Fruit fly (Drosophila melanogaster) whole organism, embryonic: Measurements from ENCODE around the gene CG17764.

Experiments
- Asciz ChIP-seq: fragments of 200-800 bp; sonication (Bioruptor generic); optimal IDR thresholded peaks from 2 replicates; lab custom pipeline; 2017; ENCODE audit warnings: missing biosample characterization, mild to moderate bottlenecking, missing genetic modification characterization, missing genetic modification reagents
- CG11696 ChIP-seq: fragments of 200-800 bp; sonication (Bioruptor generic); IDR thresholded peaks from 2 replicates; pipeline ENCODE4 v1.3.6; 2022; ENCODE audit warnings: missing biosample characterization, missing genetic modification characterization
- CG18764 ChIP-seq: fragments of 200-800 bp; sonication (Bioruptor generic); optimal IDR thresholded peaks from 3 replicates; lab custom pipeline; 2016; ENCODE audit warnings: missing biosample characterization, missing genetic modification characterization
- CG8359 ChIP-seq: fragments of 200-800 bp; sonication (Bioruptor generic); optimal IDR thresholded peaks from 2 replicates; lab custom pipeline; 2017; ENCODE audit warnings: missing biosample characterization, mild to moderate bottlenecking, missing genetic modification characterization, borderline replicate concordance
- Myb ChIP-seq: fragments of 200-800 bp; sonication (Bioruptor generic); optimal IDR thresholded peaks from 2 replicates; lab custom pipeline; 2016; ENCODE audit warnings: missing biosample characterization, missing genetic modification characterization
- Oli ChIP-seq: fragments of 200-800 bp; sonication (Bioruptor generic); optimal IDR thresholded peaks from 2 replicates; lab custom pipeline; 2018; ENCODE audit warnings: missing biosample characterization, mild to moderate bottlenecking, missing genetic modification characterization, moderate library complexity
- TFAM ChIP-seq: fragments of 200-800 bp; sonication (Bioruptor generic); optimal IDR thresholded peaks from 2 replicates; lab custom pipeline; 2017; ENCODE audit warnings: missing biosample characterization, missing genetic modification characterization, inconsistent platforms
- ci ChIP-seq: fragments of 200-800 bp; sonication (Bioruptor generic); IDR thresholded peaks from 3 replicates; pipeline ENCODE4 v1.3.6; 2022; ENCODE audit warnings: missing biosample characterization, missing genetic modification characterization
- fru ChIP-seq: fragments of >200 bp; optimal IDR thresholded peaks from 2 replicates; lab custom pipeline; 2017
- ken ChIP-seq: fragments of 200-800 bp; sonication (Bioruptor generic); IDR thresholded peaks from 3 replicates; pipeline ENCODE4 v1.3.6; 2022; ENCODE audit warnings: missing biosample characterization, missing genetic modification characterization
- odd ChIP-seq: fragments of 200-800 bp; sonication (Bioruptor generic); optimal IDR thresholded peaks from 2 replicates; lab custom pipeline; 2017; ENCODE audit warnings: missing biosample characterization, mild to moderate bottlenecking, missing genetic modification characterization
- pan ChIP-seq, 4 experiments: fragments of >200 bp in 3 of 4; fragments of 200-800 bp in 1 of 4; sonication (Bioruptor generic) in 1 of 4; optimal IDR thresholded peaks in 3 of 4; IDR thresholded peaks in 1 of 4; 2 replicates each; pipeline versions ENCODE4 v1.3.6 to Lab custom; 2017 to 2022; ENCODE audit warnings: missing biosample characterization in 2 of 4, missing genetic modification characterization in 2 of 4, mixed read lengths in 1 of 4
- peb ChIP-seq: fragments of 200-800 bp; sonication (Bioruptor generic); IDR thresholded peaks from 2 replicates; pipeline ENCODE4 v1.3.6; 2022; ENCODE audit warnings: missing biosample characterization, missing genetic modification characterization

- TF ChIP-seq Myb (GFP tag; lab: Kevin White, UChicago): no peak
- no peak for TF ChIP-seq pan (optimal IDR thresholded peaks at IDR 0.05; lab: Kevin White, UChicago)
- TF ChIP-seq pan (GFP tag; optimal IDR thresholded peaks at IDR 0.05 in 1 of 2, IDR thresholded peaks at IDR 0.05 in 1 of 2): no peak
- no peak for TF ChIP-seq fru (lab: Kevin White, UChicago)
- TF ChIP-seq ken: no peak
- TF ChIP-seq Oli: no peak
- TF ChIP-seq peb: no peak
- TF ChIP-seq TFAM (GFP tag; lab: Kevin White, UChicago): no peak
- TF ChIP-seq Asciz: no peak
- no peak for TF ChIP-seq ci (GFP tag; lab: Robert Waterston, UW)
- no peak for TF ChIP-seq CG8359 (GFP tag; lab: Kevin White, UChicago)
- TF ChIP-seq CG11696 (GFP tag; lab: Robert Waterston, UW): no peak
- TF ChIP-seq odd (GFP tag; lab: Kevin White, UChicago): no peak
- TF ChIP-seq CG18764 (GFP tag; lab: Kevin White, UChicago): no peak
These were observed at the start of gene CG17764 for dm6 chrX:5307317-5307716.
